Fruit fly (Drosophila melanogaster) whole organism, embryonic: ENCODE measurements around the gene CG31321.

Source experiments
- CG12299 ChIP-seq: fragments of 200-800 bp; sonication (Bioruptor generic); optimal IDR thresholded peaks from 2 replicates; lab custom pipeline; 2018; ENCODE audit warnings: missing biosample characterization, mild to moderate bottlenecking, missing genetic modification characterization
- CG17186 ChIP-seq: fragments of 200-800 bp; sonication (Bioruptor generic); optimal IDR thresholded peaks from 3 replicates; lab custom pipeline; 2017; ENCODE audit warnings: missing biosample characterization, missing genetic modification reagents, missing genetic modification characterization
- Hr39 ChIP-seq: fragments of >200 bp; optimal IDR thresholded peaks from 2 replicates; lab custom pipeline; 2017
- Trl ChIP-seq, 3 experiments: fragments of >200 bp in 2 of 3; fragments of 200-800 bp in 1 of 3; sonication (Bioruptor generic) in 1 of 3; optimal IDR thresholded peaks; 2 replicates in 1 of 3; 3 replicates in 2 of 3; lab custom pipeline; 2016 to 2017; ENCODE audit warnings: missing biosample characterization in 1 of 3, missing genetic modification characterization in 1 of 3
- fd96Cb ChIP-seq: fragments of 200-800 bp; sonication (Bioruptor generic); optimal IDR thresholded peaks from 2 replicates; lab custom pipeline; 2018; ENCODE audit warnings: missing biosample characterization, mild to moderate bottlenecking, missing genetic modification characterization, moderate library complexity
- gcm2 ChIP-seq: fragments of 200-800 bp; sonication (Bioruptor generic); optimal IDR thresholded peaks from 2 replicates; lab custom pipeline; 2016; ENCODE audit warnings: missing biosample characterization, missing genetic modification characterization
- pb ChIP-seq: fragments of 200-800 bp; sonication (Bioruptor generic); optimal IDR thresholded peaks from 3 replicates; lab custom pipeline; 2016; ENCODE audit warnings: missing biosample characterization, missing genetic modification characterization

dm6 chr3R:14291431-14291830 is 18.7 kb upstream of the CG31321 start:
- TF ChIP-seq CG12299 (tag; lab: Kevin White, UChicago) = no peak
- TF ChIP-seq gcm2 = no peak
- TF ChIP-seq Hr39 (lab: Kevin White, UChicago) = no peak
- TF ChIP-seq Trl (optimal IDR thresholded peaks at IDR 0.05; lab: Kevin White, UChicago) = no peak
- no peak for TF ChIP-seq Trl (GFP tag; optimal IDR thresholded peaks at IDR 0.05; lab: Kevin White, UChicago)
- no peak for TF ChIP-seq fd96Cb (tag; lab: Kevin White, UChicago)
- TF ChIP-seq CG17186 (GFP tag; lab: Kevin White, UChicago) = no peak
- TF ChIP-seq pb (GFP tag; lab: Kevin White, UChicago) = no peak
